5 worm cellular contexts compared by ENCODE assay signal in the genomic region with DNA sequence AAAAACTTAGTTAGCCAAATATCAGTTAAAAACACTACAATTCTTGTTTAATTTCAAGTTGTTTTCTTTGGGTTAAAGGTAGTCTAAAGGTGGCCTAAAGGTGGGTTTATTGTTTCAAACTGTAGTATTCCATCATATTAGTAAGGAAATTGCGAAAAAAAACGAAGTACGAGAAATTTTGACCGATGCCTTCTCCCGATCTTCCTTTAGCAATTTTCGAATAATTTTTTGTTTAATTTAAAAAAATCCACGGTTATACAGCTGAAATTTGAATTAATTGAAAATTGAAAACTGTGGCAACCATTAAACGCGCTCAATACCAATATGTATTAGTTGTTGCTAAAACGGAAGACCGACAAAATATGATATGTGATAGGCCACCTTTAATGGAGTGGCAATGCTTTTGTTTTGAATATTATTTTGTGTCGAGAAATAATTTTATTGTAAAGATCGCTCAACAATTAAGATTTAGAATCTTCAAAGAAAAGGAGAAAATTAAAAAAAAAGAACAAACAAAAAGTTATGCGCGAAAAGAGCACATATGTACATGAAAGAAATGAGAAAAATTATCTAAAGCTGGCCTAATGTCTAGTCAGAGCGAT.
TF ChIP-seq lines count a peak whose summit lies in the region.

No protein-coding gene starts in this region.

TF ChIP-seq in whole organism, L1 larva, 84 proteins besides CTCF, POLR2A, EP300 and RAD21:
- TF ChIP-seq aly-2 (tag; optimal IDR thresholded peaks at IDR 0.05; lab: Kevin White, UChicago) (peak; percentile 52), sox-4 (tag; optimal IDR thresholded peaks at IDR 0.05; lab: Kevin White, UChicago) (no peak), nhr-76 (tag; optimal IDR thresholded peaks at IDR 0.05; lab: Kevin White, UChicago) (no peak)
TF ChIP-seq in whole organism, L1 larva: peak in this region for 1.

TF ChIP-seq in whole organism, L2 larva, 48 proteins besides CTCF, POLR2A, EP300 and RAD21:
- TF ChIP-seq ztf-11 (tag; optimal IDR thresholded peaks at IDR 0.05; lab: Kevin White, UChicago) (no peak), crh-2 (tag; optimal IDR thresholded peaks at IDR 0.05; lab: Kevin White, UChicago) (peak; percentile 55)

TF ChIP-seq in whole organism, L3 larva, 47 proteins besides CTCF, POLR2A, EP300 and RAD21:
- TF ChIP-seq nhr-237 (tag; optimal IDR thresholded peaks at IDR 0.05; lab: Kevin White, UChicago) (no peak), pqm-1 (tag; optimal IDR thresholded peaks at IDR 0.05; lab: Kevin White, UChicago) (peak; percentile 7), nfya-1 (tag; optimal IDR thresholded peaks at IDR 0.05; lab: Kevin White, UChicago; ENCODE audit: insufficient read depth) (no peak), aly-2 (tag; optimal IDR thresholded peaks at IDR 0.05; lab: Kevin White, UChicago) (peak; percentile 74)

TF ChIP-seq in whole organism, L4 larva, 104 proteins besides CTCF, POLR2A, EP300 and RAD21:
- TF ChIP-seq D1046.2 (GFP tag; IDR thresholded peaks at IDR 0.05; lab: Robert Waterston, UW) (no peak), lin-38 (GFP tag; IDR thresholded peaks at IDR 0.05; lab: Robert Waterston, UW) (peak; percentile 42), aly-2 (tag; optimal IDR thresholded peaks at IDR 0.05; lab: Kevin White, UChicago) (peak; percentile 77), ctbp-1 (GFP tag; IDR thresholded peaks at IDR 0.05; lab: Robert Waterston, UW) (no peak), aha-1 (tag; lab: Kevin White, UChicago) (peak; percentile 3), dve-1 (tag; optimal IDR thresholded peaks at IDR 0.05; lab: Kevin White, UChicago; ENCODE audit: insufficient read depth) (peak; percentile 59), mep-1 (tag; optimal IDR thresholded peaks at IDR 0.05; lab: Kevin White, UChicago) (peak; percentile 59), nhr-28 (tag; optimal IDR thresholded peaks at IDR 0.05; lab: Kevin White, UChicago) (peak; percentile 17), pqm-1 (tag; optimal IDR thresholded peaks at IDR 0.05; lab: Kevin White, UChicago) (peak; percentile 14), T20F7.1 (GFP tag; optimal IDR thresholded peaks at IDR 0.05; lab: Kevin White, UChicago) (peak; percentile 55), R02D3.7 (tag; optimal IDR thresholded peaks at IDR 0.05; lab: Kevin White, UChicago) (no peak), nhr-25 (tag; optimal IDR thresholded peaks at IDR 0.05; lab: Kevin White, UChicago; ENCODE audit: borderline replicate concordance, insufficient read depth) (no peak), nhr-77 (tag; optimal IDR thresholded peaks at IDR 0.05; lab: Kevin White, UChicago) (peak; percentile 49), set-16 (GFP tag; IDR thresholded peaks at IDR 0.05; lab: Robert Waterston, UW) (no peak), Y75B8A.6 (GFP tag; IDR thresholded peaks at IDR 0.05; lab: Robert Waterston, UW) (peak; percentile 77), tag-97 (GFP tag; IDR thresholded peaks at IDR 0.05; lab: Robert Waterston, UW) (no peak), lin-39 (tag; optimal IDR thresholded peaks at IDR 0.05; lab: Kevin White, UChicago) (no peak), pha-4 (GFP tag; IDR thresholded peaks at IDR 0.05; lab: Robert Waterston, UW) (0 out of 2 replicates have a peak, but pooled peaks have one; percentile 20), pha-4 (tag; optimal IDR thresholded peaks at IDR 0.05; lab: Kevin White, UChicago) (no peak), lin-1 (GFP tag; IDR thresholded peaks at IDR 0.05; lab: Robert Waterston, UW) (0 out of 2 replicates have a peak, but pooled peaks have one; percentile 16), nhr-10 (tag; optimal IDR thresholded peaks at IDR 0.05; lab: Kevin White, UChicago) (peak; percentile 55), unc-62 (GFP tag; optimal IDR thresholded peaks at IDR 0.05 in 1 of 2; lab: Kevin White, UChicago) (peak in 1 of 2 experiments; percentile 57), unc-62 (tag; optimal IDR thresholded peaks at IDR 0.05; lab: Kevin White, UChicago) (no peak), tra-1 (GFP tag; IDR thresholded peaks at IDR 0.05; lab: Robert Waterston, UW) (peak; percentile 12; the same call in 1 of the 2 replicates), zfp-3 (GFP tag; conservative IDR thresholded peaks at IDR 0.05; lab: Robert Waterston, UW) (peak; percentile 75), nhr-102 (tag; optimal IDR thresholded peaks at IDR 0.05; lab: Kevin White, UChicago) (no peak), lim-7 (GFP tag; IDR thresholded peaks at IDR 0.05; lab: Robert Waterston, UW) (peak; percentile 19; the same call in 1 of the 2 replicates), duxl-1 (tag; optimal IDR thresholded peaks at IDR 0.05; lab: Kevin White, UChicago; ENCODE audit: poor library complexity) (no peak)
TF ChIP-seq in whole organism, L4 larva: peak in this region for 17.

TF ChIP-seq in whole organism, young adult, 124 proteins besides CTCF, POLR2A, EP300 and RAD21 (continues in another document):
- TF ChIP-seq dox-1 (GFP tag; IDR thresholded peaks at IDR 0.05; lab: Robert Waterston, UW), result no peak
- TF ChIP-seq D2030.7 (GFP tag; IDR thresholded peaks at IDR 0.05; lab: Robert Waterston, UW), result no peak
- TF ChIP-seq zim-3 (tag; optimal IDR thresholded peaks at IDR 0.05; lab: Kevin White, UChicago), result no peak
- no peak for TF ChIP-seq ceh-79 (tag; optimal IDR thresholded peaks at IDR 0.05; lab: Kevin White, UChicago)
- peak; percentile 14 for TF ChIP-seq repo-1 (tag; optimal IDR thresholded peaks at IDR 0.05; lab: Kevin White, UChicago)
- no peak for TF ChIP-seq ekl-4 (GFP tag; IDR thresholded peaks at IDR 0.05; lab: Robert Waterston, UW)
- TF ChIP-seq lin-54 (GFP tag; optimal IDR thresholded peaks at IDR 0.05; lab: Kevin White, UChicago), result peak; percentile 12
- no peak for TF ChIP-seq F37B4.10 (GFP tag; IDR thresholded peaks at IDR 0.05; lab: Robert Waterston, UW)
- no peak for TF ChIP-seq nfya-2 (GFP tag; IDR thresholded peaks at IDR 0.05; lab: Robert Waterston, UW)
- TF ChIP-seq nhr-27 (tag; optimal IDR thresholded peaks at IDR 0.05; lab: Kevin White, UChicago), result no peak
- no peak for TF ChIP-seq cebp-2 (GFP tag; IDR thresholded peaks at IDR 0.05; lab: Robert Waterston, UW)
- no peak for TF ChIP-seq F23B12.7 (tag; optimal IDR thresholded peaks at IDR 0.05; lab: Kevin White, UChicago; ENCODE audit: insufficient read depth)
- 0 out of 2 replicates have a peak, but pooled peaks have one; percentile 8 for TF ChIP-seq attf-6 (GFP tag; IDR thresholded peaks at IDR 0.05; lab: Robert Waterston, UW)
- no peak for TF ChIP-seq unc-130 (GFP tag; optimal IDR thresholded peaks at IDR 0.05; lab: Kevin White, UChicago)
- no peak for TF ChIP-seq tlf-1 (GFP tag; optimal IDR thresholded peaks at IDR 0.05; lab: Kevin White, UChicago)
- no peak for TF ChIP-seq ccch-3 (GFP tag; optimal IDR thresholded peaks at IDR 0.05; lab: Kevin White, UChicago)
- TF ChIP-seq tbp1 (GFP tag; optimal IDR thresholded peaks at IDR 0.05; lab: Kevin White, UChicago), result no peak
- TF ChIP-seq ama-1 (optimal IDR thresholded peaks at IDR 0.05; lab: Kevin White, UChicago), result no peak
- TF ChIP-seq ama-1 (GFP tag; optimal IDR thresholded peaks at IDR 0.05; lab: Kevin White, UChicago), result no peak
- no peak for TF ChIP-seq ztf-28 (GFP tag; IDR thresholded peaks at IDR 0.05; lab: Robert Waterston, UW)
- no peak for TF ChIP-seq madf-10 (tag; optimal IDR thresholded peaks at IDR 0.05; lab: Kevin White, UChicago)
- TF ChIP-seq C06A6.2 (GFP tag; conservative IDR thresholded peaks at IDR 0.05; lab: Robert Waterston, UW), result 0 out of 2 replicates have a peak, but pooled peaks have one; percentile 28
- TF ChIP-seq Y56A3A.18 (GFP tag; IDR thresholded peaks at IDR 0.05; lab: Robert Waterston, UW), result 0 out of 2 replicates have a peak, but pooled peaks have one; percentile 10
- no peak for TF ChIP-seq ztf-6 (GFP tag; IDR thresholded peaks at IDR 0.05; lab: Robert Waterston, UW)
- TF ChIP-seq hsf-1 (GFP tag; IDR thresholded peaks at IDR 0.05; lab: Robert Waterston, UW), result no peak
- no peak for TF ChIP-seq nfya-1 (tag; optimal IDR thresholded peaks at IDR 0.05; lab: Kevin White, UChicago; ENCODE audit: borderline replicate concordance, insufficient read depth)
- TF ChIP-seq Y53G8AR.9 (GFP tag; conservative IDR thresholded peaks at IDR 0.05; lab: Robert Waterston, UW), result peak; percentile 53
- TF ChIP-seq T26A5.8 (tag; optimal IDR thresholded peaks at IDR 0.05; lab: Kevin White, UChicago), result no peak
- TF ChIP-seq madf-6 (GFP tag; IDR thresholded peaks at IDR 0.05; lab: Robert Waterston, UW), result 0 out of 2 replicates have a peak, but pooled peaks have one; percentile 7
- no peak for TF ChIP-seq B0261.1 (tag; optimal IDR thresholded peaks at IDR 0.05; lab: Kevin White, UChicago)
- TF ChIP-seq attf-3 (GFP tag; conservative IDR thresholded peaks at IDR 0.05; lab: Robert Waterston, UW), result no peak
- no peak for TF ChIP-seq egl-18 (GFP tag; IDR thresholded peaks at IDR 0.05; lab: Robert Waterston, UW)
- TF ChIP-seq dpl-1 (GFP tag; optimal IDR thresholded peaks at IDR 0.05; lab: Kevin White, UChicago), result no peak
- no peak for TF ChIP-seq B0019.2 (GFP tag; conservative IDR thresholded peaks at IDR 0.05; lab: Robert Waterston, UW)
- TF ChIP-seq nhr-179 (tag; optimal IDR thresholded peaks at IDR 0.05; lab: Kevin White, UChicago), result no peak
- TF ChIP-seq hlh-12 (tag; optimal IDR thresholded peaks at IDR 0.05; lab: Kevin White, UChicago), result no peak
- TF ChIP-seq egl-44 (GFP tag; IDR thresholded peaks at IDR 0.05; lab: Robert Waterston, UW), result no peak
- TF ChIP-seq F10E7.11 (tag; optimal IDR thresholded peaks at IDR 0.05; lab: Kevin White, UChicago), result no peak
- no peak for TF ChIP-seq him-1 (tag; optimal IDR thresholded peaks at IDR 0.05; lab: Kevin White, UChicago)
- TF ChIP-seq K12H6.12 (tag; optimal IDR thresholded peaks at IDR 0.05; lab: Kevin White, UChicago), result no peak
- TF ChIP-seq pbrm-1 (GFP tag; IDR thresholded peaks at IDR 0.05; lab: Robert Waterston, UW), result no peak
- peak; percentile 24 for TF ChIP-seq nhr-80 (tag; optimal IDR thresholded peaks at IDR 0.05; lab: Kevin White, UChicago)
- no peak for TF ChIP-seq nhr-90 (tag; optimal IDR thresholded peaks at IDR 0.05; lab: Kevin White, UChicago)
- TF ChIP-seq dpff-1 (tag; optimal IDR thresholded peaks at IDR 0.05; lab: Kevin White, UChicago), result no peak
- no peak for TF ChIP-seq pha-4 (tag; optimal IDR thresholded peaks at IDR 0.05; lab: Kevin White, UChicago)
- TF ChIP-seq ceh-58 (GFP tag; IDR thresholded peaks at IDR 0.05; lab: Robert Waterston, UW), result no peak
- TF ChIP-seq hmg-1.2 (GFP tag; IDR thresholded peaks at IDR 0.05; lab: Robert Waterston, UW), result 0 out of 2 replicates have a peak, but pooled peaks have one; percentile 17
- no peak for TF ChIP-seq F49E8.2 (tag; optimal IDR thresholded peaks at IDR 0.05; lab: Kevin White, UChicago; ENCODE audit: insufficient read depth)
- TF ChIP-seq attf-5 (GFP tag; optimal IDR thresholded peaks at IDR 0.05; lab: Kevin White, UChicago), result no peak
- TF ChIP-seq ceh-40 (GFP tag; IDR thresholded peaks at IDR 0.05; lab: Robert Waterston, UW), result no peak
